Worm (Caenorhabditis elegans): Measurements from ENCODE around the gene mrp-2.
A peak's percentile ranks its signal among the peaks of the same experiment; 100 is the strongest.

The mrp-2 gene

DNA sequence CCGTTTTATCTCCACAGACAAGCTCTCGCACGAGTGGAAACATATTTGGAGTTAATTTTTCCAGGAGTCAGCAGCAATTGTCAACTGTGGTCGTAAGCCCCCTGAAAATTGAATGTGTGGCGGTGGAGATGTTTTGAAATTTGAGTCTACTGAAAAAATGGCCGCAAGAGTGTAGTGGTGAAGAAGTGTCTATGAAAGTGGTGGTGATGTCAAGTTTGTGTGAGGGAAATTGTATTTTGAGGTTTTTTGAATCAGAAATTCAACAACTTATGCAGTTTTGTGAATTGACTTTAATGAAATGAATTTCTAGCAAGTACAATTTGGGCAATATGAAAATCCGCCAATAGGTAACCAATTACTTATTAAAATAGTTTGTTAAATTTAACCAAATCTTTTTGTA lies at the start of gene mrp-2:
mrp-2 (minus strand) TSS at position 101 of the 400 bp plus-strand sequence.
- TF ChIP-seq him-1 (tag; optimal IDR thresholded peaks at IDR 0.05) (no peak), dao-5 (tag; optimal IDR thresholded peaks at IDR 0.05) (no peak), W03F9.2 (tag; optimal IDR thresholded peaks at IDR 0.05) (no peak)

DNA sequence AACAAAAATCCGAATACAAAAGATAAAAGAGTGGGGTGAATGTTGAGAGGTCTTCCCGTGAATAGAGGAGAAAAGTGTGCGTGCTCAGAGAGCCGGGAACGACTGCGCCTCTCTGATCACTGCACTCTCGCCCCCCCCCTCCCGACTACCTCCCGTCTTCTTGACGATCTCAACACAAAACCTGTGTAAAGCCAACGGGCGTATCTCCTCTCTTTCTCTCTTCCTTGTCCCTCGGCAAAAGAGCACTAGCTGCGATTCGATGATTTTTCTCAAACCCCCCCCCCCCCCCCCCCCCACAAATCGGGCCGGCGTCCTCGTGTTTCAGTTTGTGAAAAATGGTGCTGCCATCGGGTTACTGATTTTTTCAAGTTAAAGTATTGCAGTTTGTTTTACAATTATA lies 49.2 kb upstream of the mrp-2 start:
- TF ChIP-seq dao-5 (tag; optimal IDR thresholded peaks at IDR 0.05) (no peak), him-1 (tag; optimal IDR thresholded peaks at IDR 0.05) (no peak), W03F9.2 (tag; optimal IDR thresholded peaks at IDR 0.05) (no peak)

DNA sequence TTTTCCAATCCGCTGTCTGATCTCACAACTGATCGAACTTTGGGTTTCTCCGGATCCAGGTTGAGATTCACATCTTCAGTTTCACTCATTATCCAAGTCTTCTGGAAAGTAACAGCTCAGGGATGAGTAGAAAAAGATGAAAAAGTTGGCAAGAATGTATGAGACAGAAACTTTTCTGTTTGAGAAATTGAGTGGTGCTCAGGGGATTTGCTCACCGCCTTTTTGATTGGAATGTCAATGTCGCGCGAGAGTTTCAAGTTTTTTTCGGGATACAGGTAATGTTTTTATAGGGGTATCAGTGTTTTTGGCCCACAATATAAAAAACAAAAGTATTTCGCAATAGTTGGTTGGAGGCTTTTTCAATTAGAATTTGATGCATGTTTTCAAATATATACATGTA lies 48.7 kb upstream of the mrp-2 start, which contains the start of gene unc-96:
unc-96 (minus strand) TSS at position 101 of the 400 bp plus-strand sequence.
- TF ChIP-seq dao-5 (tag; optimal IDR thresholded peaks at IDR 0.05), result no peak
- no peak for TF ChIP-seq W03F9.2 (tag; optimal IDR thresholded peaks at IDR 0.05)
- TF ChIP-seq him-1 (tag; optimal IDR thresholded peaks at IDR 0.05), result no peak

DNA sequence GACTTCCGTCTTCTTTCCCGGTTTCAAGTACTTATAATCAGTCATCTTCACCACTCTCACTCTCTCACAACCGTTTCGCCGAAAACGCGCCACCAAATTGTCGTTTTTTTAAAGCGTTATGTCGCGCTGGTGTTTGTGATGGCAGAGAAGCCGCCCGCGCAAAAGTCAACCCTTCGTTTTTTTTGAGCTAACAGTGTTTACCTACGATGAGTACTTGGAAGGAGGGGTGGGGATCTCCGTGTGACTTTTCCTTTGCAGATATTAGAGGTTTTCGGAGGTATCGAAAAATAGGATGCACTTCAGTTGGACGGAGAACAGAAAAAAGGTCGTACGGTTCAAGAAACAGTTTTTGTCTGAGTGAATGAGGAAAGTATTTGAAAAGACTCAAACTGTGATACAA lies 45.2 kb upstream of the mrp-2 start:
- TF ChIP-seq dao-5 (tag; optimal IDR thresholded peaks at IDR 0.05), result no peak

DNA sequence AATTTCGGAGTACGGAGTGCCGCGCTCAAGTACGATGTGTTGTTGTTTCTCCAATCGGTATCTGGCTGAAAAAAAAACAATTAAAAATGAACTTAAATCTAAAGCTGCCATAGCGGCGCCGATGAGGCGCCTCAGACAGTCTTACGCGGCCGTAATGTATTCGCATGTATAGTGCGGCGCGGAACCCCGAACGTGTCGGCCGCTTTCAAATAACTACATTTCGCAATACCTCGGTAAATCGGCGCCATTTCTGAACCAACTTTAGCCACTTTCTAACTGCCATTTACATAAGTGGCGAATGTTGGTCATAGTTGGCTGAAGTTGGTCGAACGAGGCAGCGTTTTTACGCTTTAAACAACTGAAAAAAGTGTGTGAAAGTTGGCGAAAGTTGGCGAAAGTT lies 40.3 kb upstream of the mrp-2 start:
- TF ChIP-seq dao-5 (tag; optimal IDR thresholded peaks at IDR 0.05) (no peak), him-1 (tag; optimal IDR thresholded peaks at IDR 0.05) (no peak), W03F9.2 (tag; optimal IDR thresholded peaks at IDR 0.05) (no peak)

DNA sequence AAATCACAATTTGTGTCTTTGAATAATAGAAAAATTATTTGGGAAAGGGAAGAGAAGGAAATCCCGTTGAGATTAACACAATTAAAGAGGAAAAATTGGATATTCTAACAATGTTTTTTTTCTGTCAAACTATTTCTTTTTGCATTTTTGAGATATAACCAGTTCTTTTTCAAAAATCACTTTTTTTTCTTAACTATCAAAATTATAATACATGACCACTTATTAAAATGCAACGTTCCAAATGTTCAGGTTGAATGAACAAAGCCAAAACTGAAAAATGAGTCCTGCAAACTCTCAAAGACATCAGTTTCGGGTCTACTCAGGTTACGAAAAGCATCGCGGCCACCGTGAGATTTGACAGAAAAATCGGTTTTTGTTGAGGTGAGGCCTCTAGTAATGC lies 37.1 kb upstream of the mrp-2 start:
- TF ChIP-seq him-1 (tag; optimal IDR thresholded peaks at IDR 0.05) (no peak), dao-5 (tag; optimal IDR thresholded peaks at IDR 0.05) (no peak), W03F9.2 (tag; optimal IDR thresholded peaks at IDR 0.05) (no peak)

DNA sequence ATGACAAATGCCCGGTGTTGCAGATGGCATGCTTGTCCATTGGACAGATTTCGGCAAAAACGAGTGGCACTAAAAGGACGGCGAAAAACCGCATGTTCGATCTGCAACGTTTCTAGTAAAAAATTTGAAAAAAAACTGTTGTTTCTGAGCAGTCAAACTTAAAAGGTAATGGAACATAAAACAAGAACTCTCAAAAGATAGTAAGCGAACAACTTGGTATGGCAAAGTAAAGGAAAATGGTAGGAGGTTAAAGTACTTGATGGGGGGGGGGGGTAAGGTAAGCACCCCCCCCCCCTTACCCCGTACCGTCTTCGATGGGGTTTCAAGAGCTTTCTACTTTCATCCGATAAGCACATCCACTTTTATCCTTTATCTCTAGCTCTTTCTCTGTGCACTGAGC lies 35.9 kb upstream of the mrp-2 start, which contains the start of gene F13C5.5:
F13C5.5 (minus strand) TSS at position 101 of the 400 bp plus-strand sequence.
- TF ChIP-seq dao-5 (tag; optimal IDR thresholded peaks at IDR 0.05) (no peak), him-1 (tag; optimal IDR thresholded peaks at IDR 0.05) (no peak), W03F9.2 (tag; optimal IDR thresholded peaks at IDR 0.05) (no peak)

DNA sequence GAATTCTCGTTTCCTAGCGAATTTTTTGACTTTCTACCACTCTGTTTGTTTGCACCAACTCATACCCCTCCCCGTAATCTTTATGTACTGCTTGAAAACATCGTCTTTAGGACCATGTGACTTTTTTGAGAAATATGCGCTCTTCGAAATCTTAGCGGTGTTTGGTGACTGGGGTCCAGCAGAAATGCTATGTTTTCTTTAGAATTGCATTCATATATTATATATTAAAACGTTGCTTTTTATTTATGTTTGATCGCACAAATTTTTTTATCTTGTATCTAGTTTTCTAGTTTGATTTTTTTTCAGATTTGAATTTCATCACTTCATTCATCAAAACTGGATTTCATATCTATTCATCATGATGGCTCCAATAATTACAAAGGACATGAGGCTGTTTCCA lies 29.4 kb upstream of the mrp-2 start, which contains the start of gene F13C5.1:
F13C5.1 (plus strand) TSS at position 301 of the 400 bp plus-strand sequence.
- TF ChIP-seq W03F9.2 (tag; optimal IDR thresholded peaks at IDR 0.05) (no peak), dao-5 (tag; optimal IDR thresholded peaks at IDR 0.05) (no peak), him-1 (tag; optimal IDR thresholded peaks at IDR 0.05) (no peak)

DNA sequence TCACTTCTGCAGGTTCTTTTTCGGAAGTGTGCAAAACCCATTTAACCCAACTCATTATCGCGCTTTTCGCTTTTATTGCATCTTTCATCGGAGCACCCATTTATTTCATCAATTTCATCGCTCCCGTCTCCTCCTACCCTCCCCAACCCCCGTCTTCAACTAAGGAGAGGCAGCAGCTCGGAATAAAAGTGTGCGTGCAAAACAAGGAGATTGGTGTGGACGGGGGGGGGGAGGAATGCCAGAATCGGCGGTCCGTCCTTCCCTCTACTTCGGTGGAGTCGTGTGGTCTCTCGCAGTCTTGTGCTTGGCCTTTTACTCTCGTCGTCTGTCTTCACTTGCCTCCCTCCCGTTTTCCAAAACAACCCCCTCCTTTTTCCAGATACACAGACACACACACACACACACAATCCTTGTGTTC lies 28.8 kb upstream of the mrp-2 start:
- TF ChIP-seq him-1 (tag; optimal IDR thresholded peaks at IDR 0.05), result peak; percentile 27
- no peak for TF ChIP-seq dao-5 (tag; optimal IDR thresholded peaks at IDR 0.05)

DNA sequence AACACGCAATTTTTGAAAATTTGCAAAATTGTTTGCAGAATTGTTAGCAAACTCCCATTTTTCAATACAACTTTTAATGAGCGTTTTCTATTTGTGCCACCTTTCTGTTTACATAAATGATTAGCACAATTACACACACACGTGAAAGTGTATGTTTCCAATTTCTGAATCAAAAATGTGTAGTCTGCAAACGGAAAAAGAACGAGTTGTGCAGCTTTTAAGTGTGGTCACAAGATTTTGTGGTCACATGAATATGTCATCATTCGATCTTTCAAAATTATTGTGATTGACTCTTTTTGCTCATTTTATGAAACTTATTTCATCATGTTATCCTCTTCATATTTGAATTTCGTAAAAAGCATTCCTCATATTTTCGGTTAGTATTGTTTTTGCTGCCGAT lies 28.2 kb upstream of the mrp-2 start:
- TF ChIP-seq dao-5 (tag; optimal IDR thresholded peaks at IDR 0.05) (no peak), him-1 (tag; optimal IDR thresholded peaks at IDR 0.05) (no peak), W03F9.2 (tag; optimal IDR thresholded peaks at IDR 0.05) (no peak)

DNA sequence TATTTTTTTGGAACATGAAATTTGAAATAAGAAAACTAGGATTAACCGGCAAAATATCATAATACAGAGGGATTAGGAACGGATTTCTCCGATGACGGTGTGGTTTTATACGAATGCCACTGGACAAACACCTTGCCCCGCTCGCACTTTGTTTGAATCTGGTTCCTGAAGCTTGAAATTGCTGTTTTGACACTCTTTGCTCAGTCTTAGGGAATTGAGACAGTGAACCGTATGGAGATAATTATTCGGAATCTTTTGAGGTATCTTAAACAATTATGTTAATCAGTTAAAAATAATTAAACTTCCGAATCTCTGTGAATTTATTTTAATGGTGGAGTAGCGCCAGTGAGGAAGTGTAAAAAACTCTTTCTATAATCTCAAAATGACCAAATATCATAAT lies 27.0 kb upstream of the mrp-2 start, which contains the start of gene F13C5.3:
F13C5.3 (minus strand) TSS at position 101 of the 400 bp plus-strand sequence.
- no peak for TF ChIP-seq him-1 (tag; optimal IDR thresholded peaks at IDR 0.05)
- TF ChIP-seq dao-5 (tag; optimal IDR thresholded peaks at IDR 0.05), result no peak
- no peak for TF ChIP-seq W03F9.2 (tag; optimal IDR thresholded peaks at IDR 0.05)

DNA sequence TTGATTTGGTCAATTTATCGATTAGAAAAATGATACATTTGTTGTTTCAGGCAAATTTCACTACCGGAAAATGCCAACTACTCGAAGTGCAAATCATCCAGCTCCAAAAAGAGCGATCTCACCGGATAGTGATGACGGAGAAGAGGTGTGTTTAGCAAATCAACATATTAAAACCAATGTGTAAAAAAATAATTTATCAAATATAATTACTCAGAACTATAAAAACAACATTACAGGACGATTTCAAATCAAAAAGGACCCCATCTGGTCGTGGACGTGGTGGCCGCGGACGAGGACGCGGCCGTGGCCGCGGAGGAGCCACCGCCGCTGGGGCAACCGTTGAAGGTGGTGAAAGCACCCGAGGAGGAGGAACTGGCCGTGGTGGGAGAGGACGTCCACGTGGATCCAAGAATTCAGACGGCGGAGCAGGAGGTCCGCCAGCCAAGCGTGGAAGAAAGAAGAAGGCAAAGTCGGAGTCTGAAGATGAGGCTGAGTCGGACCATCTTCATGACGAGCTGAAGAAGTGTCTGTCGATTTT lies 21.5 kb upstream of the mrp-2 start, which contains the start of gene F13C5.2:
F13C5.2 (plus strand) TSS at position 51 of the 538 bp plus-strand sequence.
- TF ChIP-seq W03F9.2 (tag; optimal IDR thresholded peaks at IDR 0.05) (no peak), him-1 (tag; optimal IDR thresholded peaks at IDR 0.05) (no peak), dao-5 (tag; optimal IDR thresholded peaks at IDR 0.05) (no peak)

DNA sequence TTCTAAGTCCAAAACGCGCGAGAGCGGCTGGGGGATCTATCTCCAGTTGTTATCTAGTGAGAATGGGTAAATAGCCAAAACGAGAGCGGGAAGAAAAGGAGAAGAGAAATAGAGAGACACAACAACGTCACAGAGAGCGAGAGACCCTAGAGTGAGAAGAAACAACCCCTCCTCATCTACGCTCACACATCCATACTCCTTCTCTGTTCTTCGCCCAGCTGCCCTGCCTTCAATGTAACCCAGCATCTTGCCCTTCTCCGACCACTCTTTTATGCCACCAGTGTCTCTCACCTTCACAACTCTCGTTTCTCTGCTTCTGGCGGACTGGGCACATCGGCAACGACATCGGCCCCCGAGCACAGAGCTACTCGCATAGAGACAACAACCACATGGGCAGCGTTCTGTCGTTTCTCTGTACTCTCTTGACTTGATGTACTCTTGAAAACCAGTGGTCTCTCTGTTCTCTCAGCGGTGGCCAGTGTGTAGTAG lies 20.8 kb upstream of the mrp-2 start:
- peak; percentile 59 for TF ChIP-seq W03F9.2 (tag; optimal IDR thresholded peaks at IDR 0.05)
- no peak for TF ChIP-seq dao-5 (tag; optimal IDR thresholded peaks at IDR 0.05)
- peak; percentile 75 for TF ChIP-seq him-1 (tag; optimal IDR thresholded peaks at IDR 0.05)

DNA sequence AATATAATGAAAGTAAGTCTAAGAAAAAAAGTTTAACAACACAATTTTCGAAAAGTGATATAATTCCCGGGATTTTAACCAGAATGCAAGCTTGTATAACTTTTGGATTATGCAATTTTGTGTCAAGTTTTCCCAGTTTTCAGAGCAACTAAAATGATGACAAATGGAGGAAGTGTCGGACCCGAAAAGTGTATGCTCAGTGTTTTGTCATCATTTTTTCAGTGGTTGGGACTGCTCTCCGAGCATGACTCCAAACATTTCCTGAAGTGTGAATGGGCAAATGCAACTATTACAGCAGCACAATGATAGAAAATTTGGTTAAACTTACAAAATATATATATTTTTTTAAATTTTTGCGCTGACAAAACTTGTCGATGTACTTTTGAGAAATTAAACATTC lies 18.6 kb upstream of the mrp-2 start:
- TF ChIP-seq dao-5 (tag; optimal IDR thresholded peaks at IDR 0.05) (no peak), him-1 (tag; optimal IDR thresholded peaks at IDR 0.05) (no peak), W03F9.2 (tag; optimal IDR thresholded peaks at IDR 0.05) (no peak)

DNA sequence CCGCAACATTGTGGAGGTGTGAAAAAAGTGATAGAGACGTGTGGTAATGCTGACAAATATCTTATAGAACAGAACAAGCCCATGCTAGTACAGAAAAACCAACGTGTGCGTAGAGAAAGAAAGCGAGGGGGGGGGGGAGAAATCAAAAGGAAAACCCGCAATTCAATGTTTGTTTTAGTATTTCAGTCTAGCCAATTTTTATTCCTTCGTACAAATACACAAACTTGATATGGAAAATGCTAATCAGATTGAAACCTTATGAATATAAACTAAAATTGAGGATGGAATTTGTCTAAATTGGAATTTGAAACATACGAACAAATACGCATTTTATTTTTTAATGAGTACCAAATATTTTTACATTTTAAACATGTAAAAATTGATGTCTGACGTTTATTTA lies 15.3 kb upstream of the mrp-2 start, which contains the start of gene mrp-1:
mrp-1 (minus strand) TSS at position 101 of the 400 bp plus-strand sequence.
- no peak for TF ChIP-seq him-1 (tag; optimal IDR thresholded peaks at IDR 0.05)
- no peak for TF ChIP-seq W03F9.2 (tag; optimal IDR thresholded peaks at IDR 0.05)
- TF ChIP-seq dao-5 (tag; optimal IDR thresholded peaks at IDR 0.05), result no peak

Measured in whole organism, L4/young adult.